Fruit fly (Drosophila melanogaster) S2 (cell line): ENCODE data around the gene CG4704.

Experiments used
- CG8478 ChIP-seq: fragments of >200 bp; optimal IDR thresholded peaks from 2 replicates; lab custom pipeline; 2018
- CTCF ChIP-seq, 2 experiments: fragments of >200 bp; optimal IDR thresholded peaks; 2 replicates each; lab custom pipeline; 2018

The CG4704 gene

dm6 chr3R:22846202-22846601, at the start of gene CG4704:
TSS of gene CG4704 (minus strand) at chr3R:22846302.
- TF ChIP-seq CTCF (optimal IDR thresholded peaks at IDR 0.05; lab: Kevin White, UChicago) (no peak), CG8478 (no peak)

DNA sequence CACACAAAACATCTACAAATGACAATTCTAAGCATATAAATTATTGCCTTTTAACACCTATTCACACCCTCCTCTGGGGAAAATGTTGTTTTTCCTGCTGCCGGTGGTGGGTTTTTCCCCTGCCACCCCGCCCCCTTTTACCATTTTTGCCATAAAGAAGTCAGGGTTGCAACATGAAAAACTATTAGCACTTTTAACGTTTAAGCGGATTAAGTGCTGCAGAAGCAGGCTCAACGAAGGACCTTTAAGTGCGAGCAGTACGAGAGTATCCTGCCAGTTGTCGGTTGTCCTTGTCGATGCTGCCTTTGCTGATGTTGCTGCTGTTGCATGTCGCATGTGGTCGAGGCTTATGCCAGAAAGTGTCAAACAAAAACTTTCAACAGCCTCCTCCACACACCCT, 49.2 kb upstream of the CG4704 start:
- TF ChIP-seq CG8478: no peak

DNA sequence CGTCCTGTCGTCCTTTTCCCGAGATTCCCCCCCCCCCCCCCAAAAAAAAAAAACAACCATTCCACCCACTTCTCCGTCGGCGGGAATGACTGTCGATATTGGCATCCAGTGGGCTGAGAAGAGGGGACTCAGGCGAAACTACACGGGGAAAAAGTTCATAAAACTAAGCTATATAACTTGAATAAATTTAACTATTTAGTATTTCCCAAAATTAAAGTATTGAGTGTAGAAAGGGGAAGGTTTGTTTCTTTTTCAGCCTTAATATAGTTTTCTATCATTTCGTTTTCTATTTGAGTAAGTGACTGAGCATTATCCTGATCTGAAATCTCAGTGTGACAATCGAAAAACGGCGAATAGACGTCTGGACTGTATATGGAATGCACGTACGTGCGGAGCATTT, 45.6 kb upstream of the CG4704 start:
- TF ChIP-seq CTCF (optimal IDR thresholded peaks at IDR 0.05; lab: Kevin White, UChicago) (no peak), CG8478 (no peak)

DNA sequence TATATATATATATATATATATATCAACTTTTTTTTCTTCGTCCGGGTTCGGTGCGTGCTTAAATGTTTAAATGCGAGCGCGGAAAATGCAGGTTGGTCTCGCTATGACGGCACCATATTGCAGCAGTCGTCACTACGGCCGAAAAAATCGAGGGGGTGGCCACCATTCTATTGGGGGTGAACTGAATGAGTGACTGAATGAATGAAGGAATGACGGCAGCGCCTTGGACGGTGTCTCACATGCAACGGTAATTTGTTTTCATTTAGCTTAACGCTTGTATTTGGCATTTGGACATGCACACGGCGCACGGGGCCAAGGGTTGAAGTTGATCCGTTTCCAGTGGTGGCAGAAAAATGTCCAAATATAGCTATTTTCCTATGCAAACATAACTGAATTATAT, 43.2 kb upstream of the CG4704 start:
- TF ChIP-seq CTCF (optimal IDR thresholded peaks at IDR 0.05; lab: Kevin White, UChicago): no peak
- TF ChIP-seq CG8478: no peak

DNA sequence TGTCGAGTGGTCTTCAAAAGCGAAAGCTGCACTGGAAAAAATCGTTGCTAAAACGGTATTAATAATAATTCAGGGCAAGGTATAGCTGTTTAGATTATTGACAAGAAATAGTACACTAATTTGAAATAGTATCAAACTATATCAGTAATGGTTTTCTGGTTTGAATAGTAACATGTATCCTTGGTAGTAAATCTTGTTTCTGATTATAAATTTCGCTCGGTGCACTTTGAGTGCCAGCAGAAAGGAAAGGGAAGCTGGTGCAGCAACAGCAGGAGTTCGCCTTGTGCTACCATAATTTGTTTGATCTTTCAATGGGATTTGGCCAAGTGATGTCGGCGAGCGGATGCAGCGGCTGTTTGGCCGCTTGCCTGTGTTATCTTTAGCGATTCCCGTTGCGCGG, 40.7 kb upstream of the CG4704 start:
- TF ChIP-seq CG8478 (no peak), CTCF (optimal IDR thresholded peaks at IDR 0.05; lab: Kevin White, UChicago) (no peak)

dm6 chr3R:22878416-22878815, 32.3 kb upstream of the CG4704 start:
- TF ChIP-seq CG8478: no peak
- no peak for TF ChIP-seq CTCF (optimal IDR thresholded peaks at IDR 0.05; lab: Kevin White, UChicago)

- TF ChIP-seq CG8478 (no peak), CTCF (optimal IDR thresholded peaks at IDR 0.05; lab: Kevin White, UChicago) (no peak)
Observed at dm6 chr3R:22877610-22878009, 31.5 kb upstream of the CG4704 start.

DNA sequence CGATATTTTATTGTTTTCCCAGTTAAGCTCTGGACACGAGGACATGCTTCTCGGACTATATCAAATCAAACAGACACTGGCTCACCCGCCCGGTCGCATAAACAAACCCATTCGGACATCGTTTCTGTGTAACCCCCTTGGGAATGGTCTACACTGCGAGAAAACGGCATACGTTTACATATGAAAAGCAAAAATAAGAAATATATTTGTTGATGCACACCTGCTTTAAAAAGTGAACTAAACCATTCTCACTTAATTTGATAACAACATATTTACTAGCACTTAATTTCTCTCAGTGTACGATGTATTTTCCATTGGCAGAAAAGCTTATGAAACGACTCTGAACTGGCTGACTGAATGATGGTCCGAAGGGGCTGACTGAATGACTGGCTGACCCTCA, 15.9 kb upstream of the CG4704 start:
- no peak for TF ChIP-seq CTCF (optimal IDR thresholded peaks at IDR 0.05; lab: Kevin White, UChicago)
- TF ChIP-seq CG8478: no peak

DNA sequence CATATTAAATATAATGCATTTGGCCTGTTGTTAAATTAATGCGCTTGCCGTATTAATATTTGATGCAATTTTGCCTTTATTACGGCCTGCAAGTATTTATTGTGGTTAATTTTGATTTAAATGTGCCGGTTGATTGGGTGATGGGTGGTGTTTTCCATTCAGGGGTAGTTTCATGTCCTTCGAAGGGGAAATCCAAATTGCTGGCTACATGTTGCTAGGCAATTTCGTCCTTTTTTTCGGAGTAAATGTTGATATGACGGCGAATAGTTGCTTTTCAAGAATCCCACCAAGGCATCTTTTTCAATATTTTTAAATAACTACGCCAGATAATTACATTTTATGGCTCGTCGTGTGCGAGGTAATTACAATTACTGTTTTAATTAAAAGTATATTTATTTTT, 6.8 kb downstream of the CG4704 start:
- TF ChIP-seq CG8478: no peak
- TF ChIP-seq CTCF (optimal IDR thresholded peaks at IDR 0.05; lab: Kevin White, UChicago): no peak

- no peak for TF ChIP-seq CTCF (optimal IDR thresholded peaks at IDR 0.05; lab: Kevin White, UChicago)
- TF ChIP-seq CG8478: no peak
Observed at dm6 chr3R:22833416-22833815, 12.7 kb downstream of the CG4704 start.

- TF ChIP-seq CTCF (optimal IDR thresholded peaks at IDR 0.05; lab: Kevin White, UChicago) (no peak), CG8478 (no peak)
Observed at dm6 chr3R:22822729-22823128, 23.4 kb downstream of the CG4704 start.

DNA sequence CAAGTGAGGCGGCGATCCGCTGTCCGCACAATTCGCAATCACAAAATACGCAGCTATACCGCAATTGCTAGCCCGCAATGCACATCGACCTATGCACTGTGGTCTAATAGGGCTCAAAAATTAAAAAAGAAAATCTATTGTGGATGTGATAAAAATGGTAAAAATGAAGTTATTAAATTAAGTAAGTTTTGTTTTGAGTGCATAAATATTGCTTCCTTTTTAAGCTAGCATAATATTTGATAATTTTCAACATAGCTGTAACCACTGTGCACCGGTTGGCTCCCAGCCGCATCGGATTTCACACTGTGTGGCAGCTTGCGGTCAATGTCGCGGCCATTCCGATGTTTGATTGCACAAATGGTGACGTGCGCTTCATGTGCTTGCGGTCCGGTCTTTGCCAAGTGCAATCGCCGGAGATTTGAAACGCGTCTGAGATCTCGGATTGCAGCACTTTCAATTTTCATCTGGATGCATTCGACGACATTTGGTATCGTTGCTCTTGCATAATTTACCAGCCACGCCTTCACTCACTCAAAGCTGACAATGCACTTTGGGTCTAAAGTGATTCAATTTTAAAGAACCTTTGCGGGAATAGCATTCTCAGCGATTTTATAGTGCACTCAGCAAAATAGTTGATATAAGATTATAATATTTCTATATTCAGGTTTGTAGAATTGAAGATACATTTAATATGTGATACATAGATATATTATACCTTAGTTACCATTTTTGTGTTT, 29.5 kb downstream of the CG4704 start:
- TF ChIP-seq CG8478 (no peak), CTCF (optimal IDR thresholded peaks at IDR 0.05; lab: Kevin White, UChicago) (no peak)

DNA sequence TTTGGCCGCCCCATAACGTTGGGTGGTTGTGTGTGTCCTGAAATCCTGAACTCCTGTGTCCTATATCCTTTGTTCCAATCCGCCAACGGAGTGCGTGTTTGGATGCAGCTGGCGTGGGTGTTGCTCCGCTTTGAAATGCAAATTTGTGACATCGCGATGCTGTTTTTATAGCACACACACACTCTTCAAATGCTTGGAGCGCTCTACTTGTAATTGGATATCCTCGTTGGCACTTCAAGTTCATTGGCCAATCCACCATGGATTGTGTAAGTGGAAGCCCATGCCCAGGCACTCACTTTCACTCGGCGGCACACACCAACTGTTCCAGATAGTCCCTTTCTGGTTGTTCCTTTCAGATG, 30.0 kb downstream of the CG4704 start, which contains the start of gene CG13840:
Gene CG13840, minus strand, starts transcription at position 101 of the 359 bp plus-strand sequence.
- TF ChIP-seq CTCF (optimal IDR thresholded peaks at IDR 0.05; lab: Kevin White, UChicago): no peak

DNA sequence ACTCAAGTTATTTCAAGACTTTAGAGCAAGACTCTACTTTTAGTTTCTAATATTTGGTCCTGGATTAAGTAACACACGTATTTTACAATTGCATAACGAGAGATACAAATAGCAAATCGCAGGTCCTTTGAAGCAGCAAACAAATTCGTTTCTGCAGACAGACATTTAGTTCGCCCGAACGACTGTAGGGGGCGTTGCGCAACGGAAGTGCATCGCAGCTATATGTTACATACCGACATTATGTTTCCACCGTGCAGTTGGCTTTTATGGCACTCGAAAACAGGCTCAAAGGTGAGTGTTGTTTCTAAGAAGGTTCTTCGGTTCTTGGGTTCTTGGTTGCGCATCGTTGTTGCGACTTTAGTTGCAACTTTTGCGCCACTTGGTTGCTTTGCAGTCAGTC, 35.8 kb downstream of the CG4704 start:
- no peak for TF ChIP-seq CG8478
- peak; percentile 62 to 66 for TF ChIP-seq CTCF (optimal IDR thresholded peaks at IDR 0.05; lab: Kevin White, UChicago)

DNA sequence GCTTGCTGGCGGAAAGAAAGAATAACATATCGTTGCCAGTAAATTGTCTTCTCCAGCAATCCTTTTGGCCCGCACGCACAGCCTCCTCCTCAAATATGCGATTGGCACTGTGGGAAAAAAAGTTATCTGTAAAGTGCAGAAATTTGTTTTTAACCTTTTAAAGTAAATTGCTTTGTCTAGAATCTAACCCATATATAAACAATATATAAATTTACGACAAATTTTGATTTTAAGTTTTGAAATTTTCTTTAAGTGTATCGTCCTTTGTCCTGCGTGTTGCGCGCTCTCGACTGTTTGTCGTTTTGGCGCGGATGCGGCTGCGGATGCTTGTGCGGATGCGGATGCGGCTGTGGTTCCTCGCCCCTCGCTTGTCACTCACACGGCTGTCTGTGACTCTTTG, 39.0 kb downstream of the CG4704 start:
- TF ChIP-seq CG8478: no peak
- TF ChIP-seq CTCF (optimal IDR thresholded peaks at IDR 0.05; lab: Kevin White, UChicago): no peak

dm6 chr3R:22803655-22804341, 42.3 kb downstream of the CG4704 start, which contains the start of gene CG7031:
TSS of gene CG7031 (plus strand) at chr3R:22804291.
- TF ChIP-seq CG8478 (no peak), CTCF (optimal IDR thresholded peaks at IDR 0.05; lab: Kevin White, UChicago) (no peak)
